Fruit fly (Drosophila melanogaster) whole organism, prepupa: Measurements from ENCODE around the gene Miox.
A peak's percentile ranks its signal among the peaks of the same experiment; 100 is the strongest.

Experiments used
- Blimp-1 ChIP-seq: fragments of 200-800 bp; sonication (Bioruptor generic); optimal IDR thresholded peaks from 3 replicates; lab custom pipeline; 2017; ENCODE audit warnings: missing biosample characterization, missing genetic modification characterization, mild to moderate bottlenecking, moderate library complexity, missing genetic modification reagents
- CG10631 ChIP-seq: fragments of 200-800 bp; sonication (Bioruptor generic); optimal IDR thresholded peaks from 2 replicates; lab custom pipeline; 2016; ENCODE audit warnings: missing biosample characterization, missing genetic modification characterization
- CG15336 ChIP-seq: fragments of 200-800 bp; sonication (Bioruptor generic); IDR thresholded peaks from 2 replicates; pipeline ENCODE4 v1.3.6; 2022; ENCODE audit warnings: missing biosample characterization, missing genetic modification characterization
- CG16779 ChIP-seq: fragments of 200-800 bp; sonication (Bioruptor generic); optimal IDR thresholded peaks from 3 replicates; lab custom pipeline; 2017; ENCODE audit warnings: missing biosample characterization, mild to moderate bottlenecking, missing genetic modification characterization
- CG4318 ChIP-seq: fragments of 200-800 bp; sonication (Bioruptor generic); optimal IDR thresholded peaks from 3 replicates; lab custom pipeline; 2017; ENCODE audit warnings: missing biosample characterization, mild to moderate bottlenecking, missing genetic modification characterization
- CG6276 ChIP-seq: fragments of 200-800 bp; sonication (Bioruptor generic); optimal IDR thresholded peaks from 2 replicates; lab custom pipeline; 2017; ENCODE audit warnings: missing biosample characterization, mild to moderate bottlenecking, missing genetic modification characterization
- CG6854 ChIP-seq: fragments of 200-800 bp; sonication (Bioruptor generic); optimal IDR thresholded peaks from 2 replicates; lab custom pipeline; 2017; ENCODE audit warnings: missing biosample characterization, mild to moderate bottlenecking, missing genetic modification characterization
- Eip75B ChIP-seq: fragments of 200-800 bp; sonication (Bioruptor generic); optimal IDR thresholded peaks from 3 replicates; lab custom pipeline; 2016; ENCODE audit warnings: missing biosample characterization, missing genetic modification characterization
- Eip93F ChIP-seq: fragments of 200-800 bp; sonication (Bioruptor generic); optimal IDR thresholded peaks from 2 replicates; lab custom pipeline; 2016; ENCODE audit warnings: missing biosample characterization, mild to moderate bottlenecking, missing genetic modification characterization
- Ets96B ChIP-seq: fragments of 200-800 bp; optimal IDR thresholded peaks from 2 replicates; lab custom pipeline; 2019; ENCODE audit warnings: missing biosample characterization, mild to moderate bottlenecking, missing genetic modification characterization, moderate library complexity
- Sox102F ChIP-seq: fragments of 200-800 bp; sonication (Bioruptor generic); optimal IDR thresholded peaks from 2 replicates; lab custom pipeline; 2016; ENCODE audit warnings: missing biosample characterization, mild to moderate bottlenecking, missing genetic modification characterization
- Sox15 ChIP-seq: fragments of 200-800 bp; sonication (Bioruptor generic); optimal IDR thresholded peaks from 3 replicates; lab custom pipeline; 2016; ENCODE audit warnings: missing biosample characterization, missing genetic modification characterization
- fkh ChIP-seq: fragments of 200-800 bp; sonication (Bioruptor generic); optimal IDR thresholded peaks from 3 replicates; lab custom pipeline; 2017; ENCODE audit warnings: missing biosample characterization, mild to moderate bottlenecking, missing genetic modification characterization, moderate library complexity
- svp ChIP-seq: fragments of 200-800 bp; sonication (Bioruptor generic); peaks from one replicate; lab custom pipeline; 2016; ENCODE audit warnings: missing biosample characterization, missing genetic modification characterization

dm6 chr3L:12138113-12138899 is 46.5 kb upstream of the Miox start, which contains the start of the genes ND-SGDH and RhoGAP68F:
- TF ChIP-seq Eip75B (GFP tag; lab: Kevin White, UChicago) (peak; percentile 66), CG6276 (GFP tag; lab: Kevin White, UChicago) (no peak), CG4318 (GFP tag; lab: Kevin White, UChicago) (no peak), Ets96B (peak; percentile 64), Sox102F (GFP tag; lab: Kevin White, UChicago) (peak; percentile 76), svp (GFP tag; lab: Kevin White, UChicago) (peak; percentile 92), CG15336 (GFP tag; lab: Robert Waterston, UW) (peak; percentile 48; the same call in 1 of the 2 replicates), Sox15 (GFP tag; lab: Kevin White, UChicago) (peak; percentile 75), CG6854 (GFP tag; lab: Kevin White, UChicago) (no peak), fkh (peak; percentile 81), CG10631 (GFP tag; lab: Kevin White, UChicago) (peak; percentile 80), Eip93F (GFP tag; lab: Kevin White, UChicago) (peak; percentile 41), CG16779 (tag; lab: Kevin White, UChicago) (no peak), Blimp-1 (GFP tag; lab: Kevin White, UChicago) (no peak)
